Worm (Caenorhabditis elegans) whole organism, L1 larva: Measurements from ENCODE around the gene sre-16.

Experiments
- blmp-1 ChIP-seq: fragments of 150-350 bp; optimal IDR thresholded peaks from 2 replicates; lab custom pipeline; 2014; ENCODE audit warnings: missing biosample characterization, missing genetic modification characterization
- ets-5 ChIP-seq: fragments of 200-800 bp; sonication (Bioruptor generic); IDR thresholded peaks from 2 replicates; pipeline ENCODE4 v1.3.6; 2022; ENCODE audit warnings: missing genetic modification characterization, missing compliant biosample characterization

- TF ChIP-seq blmp-1 (no peak), ets-5 (no peak)
These were observed 30.0 kb upstream of the sre-16 start for ce11 chrIV:12265877-12266276.
